Fruit fly (Drosophila melanogaster) whole organism, embryonic: ENCODE data around the gene CG34310.

Experiments
- CG10431 ChIP-seq: fragments of 200-800 bp; sonication (Bioruptor generic); optimal IDR thresholded peaks from 3 replicates; lab custom pipeline; 2018; ENCODE audit warnings: missing biosample characterization, mild to moderate bottlenecking, missing genetic modification characterization
- CG10979 ChIP-seq: fragments of 200-800 bp; sonication (Bioruptor generic); optimal IDR thresholded peaks from 2 replicates; lab custom pipeline; 2018; ENCODE audit warnings: missing biosample characterization, mild to moderate bottlenecking, missing genetic modification characterization, moderate library complexity
- CG11456 ChIP-seq: fragments of 200-800 bp; sonication (Bioruptor generic); IDR thresholded peaks from 3 replicates; pipeline ENCODE4 v1.3.6; 2022; ENCODE audit warnings: missing biosample characterization, missing genetic modification characterization
- CG12104 ChIP-seq: fragments of 200-800 bp; sonication (Bioruptor generic); optimal IDR thresholded peaks from 3 replicates; lab custom pipeline; 2016; ENCODE audit warnings: missing biosample characterization, missing genetic modification characterization
- CG12155 ChIP-seq: fragments of 200-800 bp; sonication (Bioruptor generic); optimal IDR thresholded peaks from 3 replicates; lab custom pipeline; 2016; ENCODE audit warnings: missing biosample characterization, missing genetic modification characterization
- CG12659 ChIP-seq: fragments of 200-800 bp; sonication (Bioruptor generic); optimal IDR thresholded peaks from 3 replicates; lab custom pipeline; 2017; ENCODE audit warnings: mild to moderate bottlenecking, missing biosample characterization, missing genetic modification reagents, missing genetic modification characterization
- CG13424 ChIP-seq: fragments of 200-800 bp; sonication (Bioruptor generic); optimal IDR thresholded peaks from 2 replicates; lab custom pipeline; 2019; ENCODE audit warnings: missing biosample characterization, mild to moderate bottlenecking, missing genetic modification characterization, moderate library complexity
- CG13894 ChIP-seq: fragments of 200-800 bp; sonication (Bioruptor generic); optimal IDR thresholded peaks from 3 replicates; lab custom pipeline; 2018; ENCODE audit warnings: missing biosample characterization, mild to moderate bottlenecking, missing genetic modification characterization, moderate library complexity
- CG14710 ChIP-seq: fragments of 200-800 bp; sonication (Bioruptor generic); optimal IDR thresholded peaks from 3 replicates; lab custom pipeline; 2019; ENCODE audit warnings: missing biosample characterization, mild to moderate bottlenecking, missing genetic modification characterization, moderate library complexity
- CG15011 ChIP-seq: fragments of 200-800 bp; sonication (Bioruptor generic); optimal IDR thresholded peaks from 3 replicates; lab custom pipeline; 2018; ENCODE audit warnings: missing biosample characterization, mild to moderate bottlenecking, missing genetic modification characterization
- CG1529 ChIP-seq: fragments of 200-800 bp; sonication (Bioruptor generic); optimal IDR thresholded peaks from 3 replicates; lab custom pipeline; 2018; ENCODE audit warnings: missing biosample characterization, missing genetic modification characterization
- CG16779 ChIP-seq: fragments of 200-800 bp; sonication (Bioruptor generic); IDR thresholded peaks from 2 replicates; pipeline ENCODE4 v1.3.6; 2022; ENCODE audit warnings: missing biosample characterization, missing genetic modification characterization
- CG17829 ChIP-seq: fragments of 200-800 bp; optimal IDR thresholded peaks from 2 replicates; lab custom pipeline; 2019; ENCODE audit warnings: missing biosample characterization, mild to moderate bottlenecking, missing genetic modification characterization, moderate library complexity
- CG32532 ChIP-seq: fragments of 200-800 bp; sonication (Bioruptor generic); IDR thresholded peaks from 2 replicates; pipeline ENCODE4 v1.3.6; 2022; ENCODE audit warnings: missing biosample characterization, missing genetic modification characterization
- CG33213 ChIP-seq: fragments of 200-800 bp; sonication (Bioruptor generic); optimal IDR thresholded peaks from 3 replicates; lab custom pipeline; 2016; ENCODE audit warnings: missing biosample characterization, missing genetic modification characterization
- CG3726 ChIP-seq: fragments of 200-800 bp; sonication (Bioruptor generic); IDR thresholded peaks from 3 replicates; pipeline ENCODE4, ENCODE4 v1.3.6; 2022; ENCODE audit warnings: missing biosample characterization, missing genetic modification characterization
- CG42726 ChIP-seq: fragments of 200-800 bp; sonication (Bioruptor generic); IDR thresholded peaks from 2 replicates; pipeline ENCODE4 v1.3.6; 2022; ENCODE audit warnings: missing biosample characterization, missing genetic modification characterization; ENCODE audit not compliant: partially characterized antibody
- CG4730 ChIP-seq: fragments of 200-800 bp; sonication (Bioruptor generic); IDR thresholded peaks from 2 replicates; pipeline ENCODE4 v1.3.6; 2022; ENCODE audit warnings: missing biosample characterization, missing genetic modification characterization
- CG6689 ChIP-seq: fragments of 200-800 bp; sonication (Bioruptor generic); IDR thresholded peaks from 2 replicates; pipeline ENCODE4 v1.3.6; 2022; ENCODE audit warnings: missing biosample characterization, missing genetic modification characterization
- CG6854 ChIP-seq: fragments of 200-800 bp; sonication (Bioruptor generic); optimal IDR thresholded peaks from 3 replicates; lab custom pipeline; 2017; ENCODE audit warnings: missing biosample characterization, mild to moderate bottlenecking, missing genetic modification characterization
- CG7556 ChIP-seq: fragments of 200-800 bp; sonication (Bioruptor generic); optimal IDR thresholded peaks from 2 replicates; lab custom pipeline; 2017; ENCODE audit warnings: missing biosample characterization, mild to moderate bottlenecking, missing genetic modification characterization
- CG7839 ChIP-seq: fragments of 200-800 bp; sonication (Bioruptor generic); optimal IDR thresholded peaks from 3 replicates; lab custom pipeline; 2018; ENCODE audit warnings: missing biosample characterization, mild to moderate bottlenecking, missing genetic modification characterization, moderate library complexity
- CG8765 ChIP-seq: fragments of 200-800 bp; sonication (Bioruptor generic); IDR thresholded peaks from 2 replicates; pipeline ENCODE4 v1.3.6; 2022; ENCODE audit warnings: missing biosample characterization, missing genetic modification characterization
- CG9817 ChIP-seq: fragments of 200-800 bp; sonication (Bioruptor generic); optimal IDR thresholded peaks from 2 replicates; lab custom pipeline; 2018; ENCODE audit warnings: missing biosample characterization, mild to moderate bottlenecking, missing genetic modification characterization, moderate library complexity
- Camta ChIP-seq: fragments of 200-800 bp; sonication (Bioruptor generic); optimal IDR thresholded peaks from 2 replicates; lab custom pipeline; 2016; ENCODE audit warnings: missing biosample characterization, missing genetic modification characterization
- Dip3 ChIP-seq: fragments of 200-800 bp; sonication (Bioruptor generic); optimal IDR thresholded peaks from 3 replicates; lab custom pipeline; 2016; ENCODE audit warnings: missing biosample characterization, missing genetic modification characterization
- Ets97D ChIP-seq: fragments of 200-800 bp; sonication (Bioruptor generic); optimal IDR thresholded peaks from 3 replicates; lab custom pipeline; 2016; ENCODE audit warnings: missing biosample characterization, missing genetic modification characterization
- Fer2 ChIP-seq: fragments of 200-800 bp; sonication (Bioruptor generic); optimal IDR thresholded peaks from 2 replicates; lab custom pipeline; 2018; ENCODE audit warnings: missing biosample characterization, mild to moderate bottlenecking, missing genetic modification characterization, moderate library complexity
- Hmx ChIP-seq: fragments of 200-800 bp; sonication (Bioruptor generic); optimal IDR thresholded peaks from 2 replicates; lab custom pipeline; 2016; ENCODE audit warnings: missing biosample characterization, missing genetic modification characterization
- Sox102F ChIP-seq: fragments of 200-800 bp; sonication (Bioruptor generic); optimal IDR thresholded peaks from 2 replicates; lab custom pipeline; 2018; ENCODE audit warnings: missing biosample characterization, mild to moderate bottlenecking, missing genetic modification characterization, moderate library complexity
- Stat92E ChIP-seq, 3 experiments: fragments of >200 bp in 2 of 3; fragments of 200-800 bp in 1 of 3; sonication (Bioruptor generic) in 1 of 3; optimal IDR thresholded peaks; 2 replicates each; lab custom pipeline; 2017 to 2019; ENCODE audit warnings: missing biosample characterization in 3 of 3, missing genetic modification characterization in 3 of 3, mild to moderate bottlenecking in 1 of 3, moderate library complexity in 1 of 3
- Xrp1 ChIP-seq: fragments of 200-800 bp; sonication (Bioruptor generic); IDR thresholded peaks from 2 replicates; pipeline ENCODE4 v1.3.6; 2022; ENCODE audit warnings: missing biosample characterization, missing genetic modification characterization
- YL-1 ChIP-seq: fragments of 200-800 bp; sonication (Bioruptor generic); optimal IDR thresholded peaks from 3 replicates; lab custom pipeline; 2017; ENCODE audit warnings: missing biosample characterization, mild to moderate bottlenecking, missing genetic modification characterization
- br ChIP-seq: fragments of >200 bp; optimal IDR thresholded peaks from 2 replicates; lab custom pipeline; 2017
- chinmo ChIP-seq: fragments of 200-800 bp; sonication (Bioruptor generic); IDR thresholded peaks from 4 replicates; pipeline ENCODE4 v1.3.6; 2022; ENCODE audit warnings: missing biosample characterization, missing genetic modification characterization; ENCODE audit not compliant: partially characterized antibody
- crp ChIP-seq, 2 experiments: fragments of 200-800 bp; sonication (Bioruptor generic); optimal IDR thresholded peaks; 2 replicates in 1 of 2; 3 replicates in 1 of 2; lab custom pipeline; 2017; ENCODE audit warnings: missing biosample characterization in 2 of 2, missing genetic modification characterization in 2 of 2, mild to moderate bottlenecking in 1 of 2, moderate library complexity in 1 of 2
- cwo ChIP-seq: fragments of 200-800 bp; sonication (Bioruptor generic); optimal IDR thresholded peaks from 3 replicates; lab custom pipeline; 2017; ENCODE audit warnings: missing biosample characterization, missing genetic modification characterization, mild to moderate bottlenecking, moderate library complexity, missing genetic modification reagents
- fu2 ChIP-seq: fragments of 200-800 bp; sonication (Bioruptor generic); optimal IDR thresholded peaks from 2 replicates; lab custom pipeline; 2016; ENCODE audit warnings: missing biosample characterization, missing genetic modification characterization
- gcm2 ChIP-seq: fragments of 200-800 bp; sonication (Bioruptor generic); optimal IDR thresholded peaks from 2 replicates; lab custom pipeline; 2016; ENCODE audit warnings: missing biosample characterization, missing genetic modification characterization
- grn ChIP-seq: fragments of 200-800 bp; sonication (Bioruptor generic); optimal IDR thresholded peaks from 3 replicates; lab custom pipeline; 2017; ENCODE audit warnings: missing biosample characterization, missing genetic modification characterization
- ham ChIP-seq: fragments of 200-800 bp; sonication (Bioruptor generic); IDR thresholded peaks from 2 replicates; pipeline ENCODE4 v1.3.6; 2022; ENCODE audit warnings: missing biosample characterization, missing genetic modification characterization
- her ChIP-seq: fragments of 200-800 bp; sonication (Bioruptor generic); optimal IDR thresholded peaks from 2 replicates; lab custom pipeline; 2016; ENCODE audit warnings: missing biosample characterization, missing genetic modification characterization
- insv ChIP-seq, 2 experiments: fragments of 200-800 bp; sonication (Bioruptor generic); optimal IDR thresholded peaks; 3 replicates each; lab custom pipeline; 2016 to 2018; ENCODE audit warnings: missing biosample characterization in 2 of 2, missing genetic modification characterization in 2 of 2
- oc ChIP-seq: fragments of 200-800 bp; sonication (Bioruptor generic); optimal IDR thresholded peaks from 2 replicates; lab custom pipeline; 2018; ENCODE audit warnings: missing biosample characterization, mild to moderate bottlenecking, missing genetic modification characterization, moderate library complexity
- peb ChIP-seq: fragments of 200-800 bp; sonication (Bioruptor generic); IDR thresholded peaks from 2 replicates; pipeline ENCODE4 v1.3.6; 2022; ENCODE audit warnings: missing biosample characterization, missing genetic modification characterization
- pita ChIP-seq: fragments of 200-800 bp; sonication (Bioruptor generic); optimal IDR thresholded peaks from 2 replicates; lab custom pipeline; 2017; ENCODE audit warnings: missing biosample characterization, mild to moderate bottlenecking, missing genetic modification characterization
- sens ChIP-seq: fragments of 200-800 bp; sonication (Bioruptor generic); peaks from one replicate; lab custom pipeline; 2016; ENCODE audit warnings: missing biosample characterization, missing genetic modification characterization
- slbo ChIP-seq: fragments of 200-800 bp; sonication (Bioruptor generic); IDR thresholded peaks from 2 replicates; pipeline ENCODE4 v1.3.6; 2022; ENCODE audit warnings: missing biosample characterization, missing genetic modification characterization
- tna ChIP-seq: fragments of 200-800 bp; sonication (Bioruptor generic); IDR thresholded peaks from 2 replicates; pipeline ENCODE4 v1.3.6; 2022; ENCODE audit warnings: missing biosample characterization, missing genetic modification characterization; ENCODE audit not compliant: partially characterized antibody

CG34310 gene

DNA sequence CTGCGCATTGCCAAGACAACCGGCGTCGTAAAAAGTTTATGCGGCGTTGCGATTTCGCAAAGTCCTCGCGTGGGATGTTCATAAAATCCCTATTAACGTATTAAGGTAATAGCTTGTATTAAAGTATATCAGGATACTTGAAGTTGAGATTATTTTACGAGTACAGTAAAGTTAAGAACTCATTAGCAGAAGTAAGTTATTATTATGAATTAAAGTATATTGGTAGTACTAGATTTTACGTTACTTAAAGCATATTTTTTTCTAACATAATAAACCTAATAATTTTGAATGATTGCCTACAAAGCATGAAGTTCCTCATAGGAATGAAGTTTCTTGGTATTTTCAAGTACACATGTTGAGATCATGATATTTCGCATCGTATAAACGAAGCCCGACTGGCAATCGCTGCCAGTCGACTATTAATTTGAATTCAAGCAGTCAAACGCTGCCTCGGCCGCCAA lies 30.4 kb downstream of the CG34310 start (continued):
- peak; percentile 55; the same call in 1 of the 2 replicates for TF ChIP-seq Xrp1
- peak; percentile 19 for TF ChIP-seq CG12104 (GFP tag; lab: Kevin White, UChicago)
- TF ChIP-seq CG7556 = peak; percentile 82
- no peak for TF ChIP-seq CG1529 (GFP tag; lab: Kevin White, UChicago)
- TF ChIP-seq CG12659 = peak; percentile 50
- no peak for TF ChIP-seq crp (GFP tag; optimal IDR thresholded peaks at IDR 0.05; lab: Kevin White, UChicago)
- no peak for TF ChIP-seq CG12155
- peak; percentile 19 for TF ChIP-seq CG15011
- TF ChIP-seq CG14710 (tag; lab: Kevin White, UChicago) = peak; percentile 63
- no peak for TF ChIP-seq CG16779 (GFP tag; lab: Robert Waterston, UW)
- peak; percentile 45 for TF ChIP-seq CG6689
- TF ChIP-seq CG33213 (GFP tag; lab: Kevin White, UChicago) = no peak
- no peak for TF ChIP-seq CG11456 (GFP tag; lab: Robert Waterston, UW)
- TF ChIP-seq Sox102F (GFP tag; lab: Kevin White, UChicago) = peak; percentile 53
- TF ChIP-seq CG8765 = no peak
- no peak for TF ChIP-seq br (lab: Kevin White, UChicago)
- peak; percentile 12 for TF ChIP-seq cwo
- TF ChIP-seq chinmo = no peak
- peak; percentile 90 for TF ChIP-seq sens (GFP tag; lab: Kevin White, UChicago)
- TF ChIP-seq peb (GFP tag; lab: Robert Waterston, UW) = no peak
- TF ChIP-seq Dip3 (GFP tag; lab: Kevin White, UChicago) = no peak
- TF ChIP-seq CG10431 = peak; percentile 10
- TF ChIP-seq CG6854 (GFP tag; lab: Kevin White, UChicago) = peak; percentile 36
- TF ChIP-seq CG4730 (GFP tag; lab: Robert Waterston, UW) = no peak
- TF ChIP-seq YL-1 (GFP tag; lab: Kevin White, UChicago) = no peak
- TF ChIP-seq CG10979 (tag; lab: Kevin White, UChicago) = peak; percentile 83
- peak; percentile 71 for TF ChIP-seq CG7839 (tag; lab: Kevin White, UChicago)
- TF ChIP-seq Hmx (GFP tag; lab: Kevin White, UChicago) = no peak
- TF ChIP-seq her (GFP tag; lab: Kevin White, UChicago) = no peak
- TF ChIP-seq CG42726 (GFP tag; lab: Robert Waterston, UW) = no peak
- TF ChIP-seq CG17829 (tag; lab: Kevin White, UChicago) = peak; percentile 67
- TF ChIP-seq CG13424 (tag; lab: Kevin White, UChicago) = peak; percentile 75
- TF ChIP-seq Fer2 (tag; lab: Kevin White, UChicago) = no peak
- no peak for TF ChIP-seq slbo
- TF ChIP-seq fu2 (GFP tag; lab: Kevin White, UChicago) = no peak
- 0 out of 2 replicates have a peak, but pooled peaks have one; percentile 33 for TF ChIP-seq CG32532 (GFP tag; lab: Robert Waterston, UW)

DNA sequence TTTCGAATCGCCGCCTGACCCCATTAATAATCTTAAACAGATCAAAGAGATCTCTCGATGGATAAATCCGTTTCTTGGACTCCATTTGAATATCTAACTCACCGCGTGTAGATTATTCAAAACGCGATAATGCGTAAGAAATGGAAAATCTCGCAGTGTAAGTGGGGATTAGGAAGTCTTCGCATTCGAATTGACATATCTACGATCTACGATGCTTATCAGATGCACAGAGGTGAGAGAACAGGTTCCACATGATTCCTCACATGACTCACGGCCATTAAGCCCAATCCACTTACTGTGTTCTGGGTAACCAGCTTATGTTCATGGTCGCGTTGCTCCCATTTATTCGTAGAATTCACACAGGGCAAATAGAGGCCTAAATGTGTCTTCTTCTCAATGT lies 32.8 kb downstream of the CG34310 start:
- TF ChIP-seq pita (no peak), Stat92E (GFP tag; optimal IDR thresholded peaks at IDR 0.05; lab: Kevin White, UChicago) (peak in 1 of 3 experiments; percentile 79), grn (GFP tag; lab: Kevin White, UChicago) (peak; percentile 94), CG3726 (no peak), insv (GFP tag; optimal IDR thresholded peaks at IDR 0.05; lab: Kevin White, UChicago) (no peak), Camta (no peak), CG13894 (tag; lab: Kevin White, UChicago) (no peak), Ets97D (no peak), ham (GFP tag; lab: Robert Waterston, UW) (no peak), tna (GFP tag; lab: Robert Waterston, UW) (no peak), CG9817 (tag; lab: Kevin White, UChicago) (no peak), gcm2 (GFP tag; lab: Kevin White, UChicago) (no peak), CG12155 (no peak), oc (tag; lab: Kevin White, UChicago) (peak; percentile 43)
